Fruit fly (Drosophila melanogaster) whole organism, embryonic: ENCODE measurements around the gene CG42237.

Experiments used
- Ada2b ChIP-seq: fragments of 200-800 bp; sonication (Bioruptor generic); IDR thresholded peaks from 2 replicates; pipeline ENCODE4 v1.3.6; 2022; ENCODE audit warnings: missing biosample characterization, missing genetic modification characterization
- Adf1 ChIP-seq: fragments of 200-800 bp; sonication (Bioruptor generic); IDR thresholded peaks from 2 replicates; pipeline ENCODE4 v1.3.6; 2022; ENCODE audit warnings: missing biosample characterization, missing genetic modification characterization
- Antp ChIP-seq: fragments of 200-800 bp; sonication (Bioruptor generic); optimal IDR thresholded peaks from 3 replicates; lab custom pipeline; 2016; ENCODE audit warnings: missing biosample characterization, missing genetic modification characterization
- BtbVII ChIP-seq: fragments of 200-800 bp; sonication (Bioruptor generic); optimal IDR thresholded peaks from 3 replicates; lab custom pipeline; 2017; ENCODE audit warnings: missing biosample characterization, mild to moderate bottlenecking, missing genetic modification characterization
- CG10366 ChIP-seq: fragments of 200-800 bp; sonication (Bioruptor generic); IDR thresholded peaks from 2 replicates; pipeline ENCODE4 v1.3.6; 2022; ENCODE audit warnings: missing biosample characterization, missing genetic modification characterization
- CG12659 ChIP-seq: fragments of 200-800 bp; sonication (Bioruptor generic); optimal IDR thresholded peaks from 3 replicates; lab custom pipeline; 2017; ENCODE audit warnings: mild to moderate bottlenecking, missing biosample characterization, missing genetic modification reagents, missing genetic modification characterization
- CG12942 ChIP-seq: fragments of 200-800 bp; sonication (Bioruptor generic); optimal IDR thresholded peaks from 3 replicates; lab custom pipeline; 2016; ENCODE audit warnings: missing biosample characterization, missing genetic modification characterization
- CG13894 ChIP-seq: fragments of 200-800 bp; sonication (Bioruptor generic); optimal IDR thresholded peaks from 3 replicates; lab custom pipeline; 2018; ENCODE audit warnings: missing biosample characterization, mild to moderate bottlenecking, missing genetic modification characterization, moderate library complexity
- CG15479 ChIP-seq: fragments of 200-800 bp; sonication (Bioruptor generic); optimal IDR thresholded peaks from 3 replicates; lab custom pipeline; 2019; ENCODE audit warnings: missing biosample characterization, mild to moderate bottlenecking, missing genetic modification characterization, moderate library complexity
- CG1602 ChIP-seq: fragments of 200-800 bp; sonication (Bioruptor generic); optimal IDR thresholded peaks from 3 replicates; lab custom pipeline; 2016; ENCODE audit warnings: missing biosample characterization, missing genetic modification characterization
- CG1647 ChIP-seq: fragments of 200-800 bp; sonication (Bioruptor generic); optimal IDR thresholded peaks from 3 replicates; lab custom pipeline; 2016; ENCODE audit warnings: missing biosample characterization, missing genetic modification characterization
- CG17328 ChIP-seq: fragments of 200-800 bp; sonication (Bioruptor generic); IDR thresholded peaks from 2 replicates; pipeline ENCODE4 v1.3.6; 2022; ENCODE audit warnings: missing biosample characterization, missing genetic modification characterization
- CG17829 ChIP-seq: fragments of 200-800 bp; optimal IDR thresholded peaks from 2 replicates; lab custom pipeline; 2019; ENCODE audit warnings: missing biosample characterization, mild to moderate bottlenecking, missing genetic modification characterization, moderate library complexity
- CG18011 ChIP-seq: fragments of 200-800 bp; sonication (Bioruptor generic); optimal IDR thresholded peaks from 2 replicates; lab custom pipeline; 2017; ENCODE audit warnings: missing biosample characterization, missing genetic modification characterization, mild to moderate bottlenecking, moderate library complexity, missing genotype
- CG2889 ChIP-seq: fragments of 200-800 bp; sonication (Bioruptor generic); IDR thresholded peaks from 3 replicates; pipeline ENCODE4 v1.3.6; 2022; ENCODE audit warnings: missing biosample characterization, missing genetic modification characterization
- CG31365 ChIP-seq: fragments of 200-800 bp; sonication (Bioruptor generic); optimal IDR thresholded peaks from 2 replicates; lab custom pipeline; 2018; ENCODE audit warnings: missing biosample characterization, mild to moderate bottlenecking, missing genetic modification characterization
- CG33213 ChIP-seq: fragments of 200-800 bp; sonication (Bioruptor generic); optimal IDR thresholded peaks from 3 replicates; lab custom pipeline; 2016; ENCODE audit warnings: missing biosample characterization, missing genetic modification characterization
- CG34422 ChIP-seq: fragments of 200-800 bp; sonication (Bioruptor generic); IDR thresholded peaks from 3 replicates; pipeline ENCODE4 v1.3.6; 2022; ENCODE audit warnings: missing biosample characterization, missing genetic modification characterization
- CG3838 ChIP-seq: fragments of 200-800 bp; sonication (Bioruptor generic); optimal IDR thresholded peaks from 3 replicates; lab custom pipeline; 2016; ENCODE audit warnings: missing biosample characterization, missing genetic modification characterization
- CG4282 ChIP-seq: fragments of 200-800 bp; sonication (Bioruptor generic); optimal IDR thresholded peaks from 2 replicates; lab custom pipeline; 2016; ENCODE audit warnings: missing biosample characterization, missing genetic modification characterization
- CG4328 ChIP-seq: fragments of 200-800 bp; sonication (Bioruptor generic); optimal IDR thresholded peaks from 3 replicates; lab custom pipeline; 2017; ENCODE audit warnings: missing biosample characterization, missing genetic modification reagents, missing genetic modification characterization
- CG4360 ChIP-seq: fragments of 200-800 bp; sonication (Bioruptor generic); IDR thresholded peaks from 2 replicates; pipeline ENCODE4 v1.3.6; 2022; ENCODE audit warnings: missing biosample characterization, missing genetic modification characterization
- CG9437 ChIP-seq: fragments of 200-800 bp; sonication (Bioruptor generic); optimal IDR thresholded peaks from 2 replicates; lab custom pipeline; 2018; ENCODE audit warnings: missing biosample characterization, mild to moderate bottlenecking, missing genetic modification characterization
- CoRest ChIP-seq: fragments of 200-800 bp; sonication (Bioruptor generic); optimal IDR thresholded peaks from 3 replicates; lab custom pipeline; 2018; ENCODE audit warnings: missing biosample characterization, mild to moderate bottlenecking, missing genetic modification characterization, moderate library complexity
- Ets65A ChIP-seq: fragments of 200-800 bp; sonication (Bioruptor generic); peaks from one replicate; lab custom pipeline; 2016; ENCODE audit warnings: missing biosample characterization, missing genetic modification characterization
- Fer1 ChIP-seq: fragments of 200-800 bp; sonication (Bioruptor generic); optimal IDR thresholded peaks from 2 replicates; lab custom pipeline; 2017; ENCODE audit warnings: missing biosample characterization, mild to moderate bottlenecking, missing genetic modification characterization
- H2.0 ChIP-seq: fragments of 200-800 bp; sonication (Bioruptor generic); IDR thresholded peaks from 2 replicates; pipeline ENCODE4 v1.3.6; 2022; ENCODE audit warnings: missing biosample characterization, missing genetic modification characterization
- Hey ChIP-seq: fragments of 200-800 bp; sonication (Bioruptor generic); optimal IDR thresholded peaks from 3 replicates; lab custom pipeline; 2018; ENCODE audit warnings: missing biosample characterization, mild to moderate bottlenecking, missing genetic modification characterization
- Jarid2 ChIP-seq: fragments of 200-800 bp; sonication (Bioruptor generic); optimal IDR thresholded peaks from 3 replicates; lab custom pipeline; 2017; ENCODE audit warnings: mild to moderate bottlenecking, missing biosample characterization, missing genetic modification reagents, missing genetic modification characterization
- Lpt ChIP-seq: fragments of >200 bp; optimal IDR thresholded peaks from 2 replicates; lab custom pipeline; 2018; ENCODE audit warnings: missing biosample characterization, missing genetic modification characterization
- Mrtf ChIP-seq: fragments of 200-800 bp; sonication (Bioruptor generic); IDR thresholded peaks from 3 replicates; pipeline ENCODE4 v1.3.6; 2022; ENCODE audit warnings: missing biosample characterization, missing genetic modification characterization
- Neu2 ChIP-seq: fragments of 200-800 bp; sonication (Bioruptor generic); optimal IDR thresholded peaks from 3 replicates; lab custom pipeline; 2016; ENCODE audit warnings: missing biosample characterization, missing genetic modification characterization, borderline replicate concordance
- Oaz ChIP-seq: fragments of 200-800 bp; sonication (Bioruptor generic); IDR thresholded peaks from 2 replicates; pipeline ENCODE4 v1.3.6; 2022; ENCODE audit warnings: missing biosample characterization, missing genetic modification characterization
- Opbp ChIP-seq: fragments of 200-800 bp; sonication (Bioruptor generic); IDR thresholded peaks from 3 replicates; pipeline ENCODE4 v1.3.6; 2022; ENCODE audit warnings: missing biosample characterization, missing genetic modification characterization; ENCODE audit not compliant: partially characterized antibody
- Pdp1 ChIP-seq, 2 experiments: fragments of 200-800 bp; sonication (Bioruptor generic); optimal IDR thresholded peaks; 3 replicates each; lab custom pipeline; 2016; ENCODE audit warnings: missing biosample characterization in 2 of 2, missing genetic modification characterization in 2 of 2, mild to moderate bottlenecking in 1 of 2, moderate library complexity in 1 of 2
- bcd ChIP-seq: fragments of 200-800 bp; sonication (Bioruptor generic); optimal IDR thresholded peaks from 2 replicates; lab custom pipeline; 2017; ENCODE audit warnings: missing biosample characterization, mild to moderate bottlenecking, missing genetic modification characterization
- corto ChIP-seq: fragments of 200-800 bp; sonication (Bioruptor generic); optimal IDR thresholded peaks from 2 replicates; lab custom pipeline; 2016; ENCODE audit warnings: missing biosample characterization, mild to moderate bottlenecking, missing genetic modification characterization, moderate library complexity
- gro ChIP-seq: fragments of 200-800 bp; sonication (Bioruptor generic); optimal IDR thresholded peaks from 2 replicates; lab custom pipeline; 2016; ENCODE audit warnings: missing biosample characterization, missing genetic modification characterization
- jumu ChIP-seq: fragments of 200-800 bp; sonication (Bioruptor generic); optimal IDR thresholded peaks from 3 replicates; lab custom pipeline; 2016; ENCODE audit warnings: missing biosample characterization, missing genetic modification characterization
- kah ChIP-seq: fragments of 200-800 bp; sonication (Bioruptor generic); optimal IDR thresholded peaks from 2 replicates; lab custom pipeline; 2018; ENCODE audit warnings: missing biosample characterization, mild to moderate bottlenecking, missing genetic modification characterization
- ken ChIP-seq: fragments of 200-800 bp; sonication (Bioruptor generic); IDR thresholded peaks from 3 replicates; pipeline ENCODE4 v1.3.6; 2022; ENCODE audit warnings: missing biosample characterization, missing genetic modification characterization
- lilli ChIP-seq: fragments of 200-800 bp; sonication (Bioruptor generic); optimal IDR thresholded peaks from 3 replicates; lab custom pipeline; 2016; ENCODE audit warnings: missing biosample characterization, missing genetic modification characterization
- mam ChIP-seq: fragments of 200-800 bp; sonication (Bioruptor generic); optimal IDR thresholded peaks from 3 replicates; lab custom pipeline; 2016; ENCODE audit warnings: missing biosample characterization, missing genetic modification characterization
- oc ChIP-seq: fragments of 200-800 bp; sonication (Bioruptor generic); optimal IDR thresholded peaks from 2 replicates; lab custom pipeline; 2018; ENCODE audit warnings: missing biosample characterization, mild to moderate bottlenecking, missing genetic modification characterization, moderate library complexity
- pb ChIP-seq: fragments of 200-800 bp; sonication (Bioruptor generic); optimal IDR thresholded peaks from 3 replicates; lab custom pipeline; 2016; ENCODE audit warnings: missing biosample characterization, missing genetic modification characterization
- pho ChIP-seq: fragments of 200-800 bp; sonication (Bioruptor generic); optimal IDR thresholded peaks from 2 replicates; lab custom pipeline; 2016; ENCODE audit warnings: missing biosample characterization, missing genetic modification characterization
- rib ChIP-seq: fragments of 200-800 bp; sonication (Bioruptor generic); IDR thresholded peaks from 2 replicates; pipeline ENCODE4 v1.3.6; 2022; ENCODE audit warnings: missing biosample characterization, missing genetic modification characterization
- sens ChIP-seq: fragments of 200-800 bp; sonication (Bioruptor generic); peaks from one replicate; lab custom pipeline; 2016; ENCODE audit warnings: missing biosample characterization, missing genetic modification characterization
- toy ChIP-seq: fragments of 200-800 bp; sonication (Bioruptor generic); IDR thresholded peaks from 2 replicates; pipeline ENCODE4 v1.3.6; 2022; ENCODE audit warnings: missing biosample characterization, missing genetic modification characterization
- usp ChIP-seq: fragments of >200 bp; optimal IDR thresholded peaks from 2 replicates; lab custom pipeline; 2017; ENCODE audit warnings: missing biosample characterization, missing genetic modification characterization

CG42237 gene

dm6 chrX:13131063-13131773 is 16.3 kb downstream of the CG42237 start (continued):
- TF ChIP-seq oc (peak; percentile 98), CG17328 (GFP tag; lab: Robert Waterston, UW) (peak; percentile 99), Pdp1 (GFP tag; optimal IDR thresholded peaks at IDR 0.05; lab: Kevin White, UChicago) (peak; percentile 98 to 99), CG15479 (GFP tag; lab: Kevin White, UChicago) (no peak), CG34422 (GFP tag; lab: Robert Waterston, UW) (peak; percentile 99), CG4282 (peak; percentile 98), CG3838 (GFP tag; lab: Kevin White, UChicago) (peak; percentile 97), CG10366 (GFP tag; lab: Robert Waterston, UW) (peak; percentile 99), toy (GFP tag; lab: Robert Waterston, UW) (peak; percentile 98), Neu2 (GFP tag; lab: Kevin White, UChicago) (peak; percentile 95), corto (GFP tag; lab: Kevin White, UChicago) (peak; percentile 92), Ada2b (GFP tag; lab: Robert Waterston, UW) (peak; percentile 99), BtbVII (peak; percentile 99), CG9437 (GFP tag; lab: Kevin White, UChicago) (peak; percentile 92), CG4328 (peak; percentile 96), CG13894 (tag; lab: Kevin White, UChicago) (peak; percentile 99), Jarid2 (GFP tag; lab: Kevin White, UChicago) (peak; percentile 93), bcd (GFP tag; lab: Kevin White, UChicago) (peak; percentile 99), CG18011 (peak; percentile 93), Fer1 (GFP tag; lab: Kevin White, UChicago) (peak; percentile 99), CG2889 (peak; percentile 99), Mrtf (GFP tag; lab: Robert Waterston, UW) (peak; percentile 99), jumu (peak; percentile 99), usp (GFP tag; lab: Kevin White, UChicago) (no peak), Antp (GFP tag; lab: Kevin White, UChicago) (peak; percentile 100), ken (GFP tag; lab: Robert Waterston, UW) (peak; percentile 99), CG17829 (tag; lab: Kevin White, UChicago) (peak; percentile 98), pho (GFP tag; lab: Kevin White, UChicago) (peak; percentile 99), sens (GFP tag; lab: Kevin White, UChicago) (peak; percentile 100), CG4360 (GFP tag; lab: Robert Waterston, UW) (peak; percentile 92), CG1602 (GFP tag; lab: Kevin White, UChicago) (peak; percentile 98), kah (peak; percentile 96), CG33213 (GFP tag; lab: Kevin White, UChicago) (peak; percentile 99), CG1647 (GFP tag; lab: Kevin White, UChicago) (peak; percentile 98), gro (GFP tag; lab: Kevin White, UChicago) (peak; percentile 99), Lpt (no peak), Opbp (peak; percentile 59; the same call in 1 of the 3 replicates), CG31365 (tag; lab: Kevin White, UChicago) (peak; percentile 95), Adf1 (peak; percentile 94), Ets65A (GFP tag; lab: Kevin White, UChicago) (peak; percentile 100), Oaz (peak; percentile 98), rib (peak; percentile 99), CoRest (peak; percentile 98), CG12659 (GFP tag; lab: Kevin White, UChicago) (peak; percentile 99), H2.0 (peak; percentile 99), mam (GFP tag; lab: Kevin White, UChicago) (peak; percentile 99), Hey (tag; lab: Kevin White, UChicago) (peak; percentile 98), lilli (GFP tag; lab: Kevin White, UChicago) (peak; percentile 100), pb (GFP tag; lab: Kevin White, UChicago) (peak; percentile 99), CG12942 (peak; percentile 99)
